Fruit fly (Drosophila melanogaster) whole organism, embryonic: ENCODE measurements around the gene Cog3.

Experiments used
- Bgb ChIP-seq: fragments of 200-800 bp; sonication (Bioruptor generic); IDR thresholded peaks from 2 replicates; pipeline ENCODE4 v1.3.6; 2022; ENCODE audit warnings: missing biosample characterization, missing genetic modification characterization; ENCODE audit not compliant: partially characterized antibody
- CG10462 ChIP-seq: fragments of 200-800 bp; sonication (Bioruptor generic); optimal IDR thresholded peaks from 2 replicates; lab custom pipeline; 2016; ENCODE audit warnings: missing biosample characterization, missing genetic modification characterization
- CG10543 ChIP-seq: fragments of 200-800 bp; sonication (Bioruptor generic); optimal IDR thresholded peaks from 3 replicates; lab custom pipeline; 2017; ENCODE audit warnings: missing biosample characterization, mild to moderate bottlenecking, missing genetic modification characterization, moderate library complexity
- CG11695 ChIP-seq: fragments of 200-800 bp; sonication (Bioruptor generic); IDR thresholded peaks from 3 replicates; pipeline ENCODE4 v1.3.6; 2022; ENCODE audit warnings: missing biosample characterization, missing genetic modification characterization
- CG11696 ChIP-seq: fragments of 200-800 bp; sonication (Bioruptor generic); IDR thresholded peaks from 2 replicates; pipeline ENCODE4 v1.3.6; 2022; ENCODE audit warnings: missing biosample characterization, missing genetic modification characterization
- CG12236 ChIP-seq: fragments of 200-800 bp; sonication (Bioruptor generic); optimal IDR thresholded peaks from 2 replicates; lab custom pipeline; 2016; ENCODE audit warnings: missing biosample characterization, missing genetic modification characterization
- CG34376 ChIP-seq: fragments of 200-800 bp; sonication (Bioruptor generic); optimal IDR thresholded peaks from 2 replicates; lab custom pipeline; 2018; ENCODE audit warnings: missing biosample characterization, mild to moderate bottlenecking, missing genetic modification characterization
- CG3995 ChIP-seq: fragments of 200-800 bp; sonication (Bioruptor generic); optimal IDR thresholded peaks from 3 replicates; lab custom pipeline; 2016; ENCODE audit warnings: missing biosample characterization, missing genetic modification characterization
- CG42726 ChIP-seq: fragments of 200-800 bp; sonication (Bioruptor generic); IDR thresholded peaks from 2 replicates; pipeline ENCODE4 v1.3.6; 2022; ENCODE audit warnings: missing biosample characterization, missing genetic modification characterization; ENCODE audit not compliant: partially characterized antibody
- CG7357 ChIP-seq: fragments of 200-800 bp; sonication (Bioruptor generic); IDR thresholded peaks from 3 replicates; pipeline ENCODE4 v1.3.6; 2022; ENCODE audit warnings: missing biosample characterization, missing genetic modification characterization
- CG7963 ChIP-seq: fragments of 200-800 bp; sonication (Bioruptor generic); IDR thresholded peaks from 3 replicates; pipeline ENCODE4 v1.3.6; 2022; ENCODE audit warnings: missing biosample characterization, missing genetic modification characterization; ENCODE audit not compliant: partially characterized antibody
- CG7987 ChIP-seq: fragments of 200-800 bp; sonication (Bioruptor generic); optimal IDR thresholded peaks from 2 replicates; lab custom pipeline; 2018; ENCODE audit warnings: missing biosample characterization, mild to moderate bottlenecking, missing genetic modification characterization, moderate library complexity
- Dek ChIP-seq: fragments of 200-800 bp; sonication (Bioruptor generic); optimal IDR thresholded peaks from 3 replicates; lab custom pipeline; 2019; ENCODE audit warnings: missing biosample characterization, mild to moderate bottlenecking, missing genetic modification characterization, moderate library complexity
- Drgx ChIP-seq: fragments of 200-800 bp; sonication (Bioruptor generic); IDR thresholded peaks from 2 replicates; pipeline ENCODE4 v1.3.6; 2022; ENCODE audit warnings: missing biosample characterization, missing genetic modification characterization
- E2f2 ChIP-seq: fragments of 200-800 bp; sonication (Bioruptor generic); IDR thresholded peaks from 2 replicates; pipeline ENCODE4 v1.3.6; 2022; ENCODE audit warnings: missing biosample characterization, missing genetic modification characterization
- HmgZ ChIP-seq: fragments of 200-800 bp; sonication (Bioruptor generic); optimal IDR thresholded peaks from 2 replicates; lab custom pipeline; 2018; ENCODE audit warnings: missing biosample characterization, mild to moderate bottlenecking, missing genetic modification characterization
- Med ChIP-seq: fragments of 200-800 bp; sonication (Bioruptor generic); peaks from one replicate; lab custom pipeline; 2016; ENCODE audit warnings: missing biosample characterization, missing genetic modification characterization, mild to moderate bottlenecking, inconsistent platforms, moderate library complexity
- NC2α ChIP-seq: fragments of 200-800 bp; sonication (Bioruptor generic); optimal IDR thresholded peaks from 2 replicates; lab custom pipeline; 2016; ENCODE audit warnings: missing biosample characterization, missing genetic modification characterization
- Nf-YA ChIP-seq: fragments of 200-800 bp; sonication (Bioruptor generic); IDR thresholded peaks from 2 replicates; pipeline ENCODE4 v1.3.6; 2022; ENCODE audit warnings: missing biosample characterization, missing genetic modification characterization
- Oaz ChIP-seq: fragments of 200-800 bp; sonication (Bioruptor generic); IDR thresholded peaks from 2 replicates; pipeline ENCODE4 v1.3.6; 2022; ENCODE audit warnings: missing biosample characterization, missing genetic modification characterization
- Rfx ChIP-seq: fragments of 200-800 bp; sonication (Bioruptor generic); IDR thresholded peaks from 2 replicates; pipeline ENCODE4 v1.3.6; 2022; ENCODE audit warnings: missing biosample characterization, missing genetic modification characterization
- amos ChIP-seq: fragments of 200-800 bp; sonication (Bioruptor generic); IDR thresholded peaks from 2 replicates; pipeline ENCODE4 v1.3.6; 2022; ENCODE audit warnings: missing biosample characterization, missing genetic modification characterization; ENCODE audit not compliant: partially characterized antibody
- caup ChIP-seq: fragments of 200-800 bp; sonication (Bioruptor generic); optimal IDR thresholded peaks from 3 replicates; lab custom pipeline; 2017; ENCODE audit warnings: missing biosample characterization, mild to moderate bottlenecking, missing genetic modification characterization, moderate library complexity; ENCODE audit not compliant: severe bottlenecking
- chinmo ChIP-seq: fragments of 200-800 bp; sonication (Bioruptor generic); IDR thresholded peaks from 4 replicates; pipeline ENCODE4 v1.3.6; 2022; ENCODE audit warnings: missing biosample characterization, missing genetic modification characterization; ENCODE audit not compliant: partially characterized antibody
- crc ChIP-seq: fragments of 200-800 bp; sonication (Bioruptor generic); optimal IDR thresholded peaks from 2 replicates; lab custom pipeline; 2016; ENCODE audit warnings: missing biosample characterization, missing genetic modification characterization
- dm ChIP-seq: fragments of 200-800 bp; sonication (Bioruptor generic); optimal IDR thresholded peaks from 3 replicates; lab custom pipeline; 2016; ENCODE audit warnings: missing biosample characterization, missing genetic modification characterization
- gfzf ChIP-seq: fragments of 200-800 bp; sonication (Bioruptor generic); optimal IDR thresholded peaks from 2 replicates; lab custom pipeline; 2016; ENCODE audit warnings: missing biosample characterization, mild to moderate bottlenecking, missing genetic modification characterization, moderate library complexity
- ham ChIP-seq: fragments of 200-800 bp; sonication (Bioruptor generic); IDR thresholded peaks from 2 replicates; pipeline ENCODE4 v1.3.6; 2022; ENCODE audit warnings: missing biosample characterization, missing genetic modification characterization
- lilli ChIP-seq: fragments of 200-800 bp; sonication (Bioruptor generic); optimal IDR thresholded peaks from 3 replicates; lab custom pipeline; 2016; ENCODE audit warnings: missing biosample characterization, missing genetic modification characterization
- nom ChIP-seq: fragments of 200-800 bp; sonication (Bioruptor generic); optimal IDR thresholded peaks from 2 replicates; lab custom pipeline; 2017; ENCODE audit warnings: missing biosample characterization, missing genetic modification characterization, mild to moderate bottlenecking, moderate library complexity, missing genetic modification reagents
- peb ChIP-seq: fragments of 200-800 bp; sonication (Bioruptor generic); IDR thresholded peaks from 2 replicates; pipeline ENCODE4 v1.3.6; 2022; ENCODE audit warnings: missing biosample characterization, missing genetic modification characterization
- salm ChIP-seq: fragments of 200-800 bp; sonication (Bioruptor generic); optimal IDR thresholded peaks from 2 replicates; lab custom pipeline; 2018; ENCODE audit warnings: missing biosample characterization, mild to moderate bottlenecking, missing genetic modification characterization
- sens ChIP-seq: fragments of 200-800 bp; sonication (Bioruptor generic); peaks from one replicate; lab custom pipeline; 2016; ENCODE audit warnings: missing biosample characterization, missing genetic modification characterization
- slbo ChIP-seq: fragments of 200-800 bp; sonication (Bioruptor generic); IDR thresholded peaks from 2 replicates; pipeline ENCODE4 v1.3.6; 2022; ENCODE audit warnings: missing biosample characterization, missing genetic modification characterization
- stwl ChIP-seq: fragments of 200-800 bp; sonication (Bioruptor generic); optimal IDR thresholded peaks from 3 replicates; lab custom pipeline; 2018; ENCODE audit warnings: missing biosample characterization, mild to moderate bottlenecking, missing genetic modification characterization, moderate library complexity
- sug ChIP-seq: fragments of 200-800 bp; optimal IDR thresholded peaks from 2 replicates; lab custom pipeline; 2019; ENCODE audit warnings: missing biosample characterization, mild to moderate bottlenecking, missing genetic modification characterization, moderate library complexity
- z ChIP-seq: fragments of 200-800 bp; sonication (Bioruptor generic); IDR thresholded peaks from 3 replicates; pipeline ENCODE4 v1.3.6; 2022; ENCODE audit warnings: missing biosample characterization, missing genetic modification characterization

Gene Cog3

dm6 chr2L:3465918-3466727 is 9.3 kb upstream of the Cog3 start, which contains the start of the genes msl-2 and ND-PDSW (continued):
- TF ChIP-seq CG3995 (peak; percentile 36), dm (GFP tag; lab: Kevin White, UChicago) (peak; percentile 44), E2f2 (GFP tag; lab: Robert Waterston, UW) (0 out of 2 replicates have a peak, but pooled peaks have one; percentile 8), gfzf (GFP tag; lab: Kevin White, UChicago) (peak; percentile 98), caup (no peak), CG7963 (GFP tag; lab: Robert Waterston, UW) (no peak), CG7357 (GFP tag; lab: Robert Waterston, UW) (peak; percentile 92), NC2α (GFP tag; lab: Kevin White, UChicago) (no peak), Oaz (no peak), lilli (no peak), HmgZ (tag; lab: Kevin White, UChicago) (peak; percentile 41), stwl (peak; percentile 41), chinmo (GFP tag; lab: Robert Waterston, UW) (0 out of 4 replicates have a peak, but pooled peaks have one; percentile 65), CG42726 (GFP tag; lab: Robert Waterston, UW) (peak; percentile 57; the same call in 1 of the 2 replicates)

dm6 chr2L:3465426-3465825 is 8.6 kb upstream of the Cog3 start:
- TF ChIP-seq Drgx (GFP tag; lab: Robert Waterston, UW): 0 out of 2 replicates have a peak, but pooled peaks have one; percentile 16
- TF ChIP-seq CG10462: no peak
- peak; percentile 45; the same call in 2 of the 3 replicates for TF ChIP-seq CG11695 (GFP tag; lab: Robert Waterston, UW)
- TF ChIP-seq Med (GFP tag; lab: Kevin White, UChicago): peak; percentile 51
- no peak for TF ChIP-seq CG12236 (GFP tag; lab: Kevin White, UChicago)
- peak; percentile 76 for TF ChIP-seq CG11696 (GFP tag; lab: Robert Waterston, UW)
- TF ChIP-seq Rfx (GFP tag; lab: Robert Waterston, UW): 0 out of 2 replicates have a peak, but pooled peaks have one; percentile 20
- TF ChIP-seq Nf-YA (GFP tag; lab: Robert Waterston, UW): 0 out of 2 replicates have a peak, but pooled peaks have one; percentile 11
- TF ChIP-seq slbo (GFP tag; lab: Robert Waterston, UW): 0 out of 2 replicates have a peak, but pooled peaks have one; percentile 18
- TF ChIP-seq salm (tag; lab: Kevin White, UChicago): no peak
- no peak for TF ChIP-seq amos (GFP tag; lab: Robert Waterston, UW)
- TF ChIP-seq sens: peak; percentile 24
- no peak for TF ChIP-seq crc (GFP tag; lab: Kevin White, UChicago)
- TF ChIP-seq gfzf (GFP tag; lab: Kevin White, UChicago): no peak

DNA sequence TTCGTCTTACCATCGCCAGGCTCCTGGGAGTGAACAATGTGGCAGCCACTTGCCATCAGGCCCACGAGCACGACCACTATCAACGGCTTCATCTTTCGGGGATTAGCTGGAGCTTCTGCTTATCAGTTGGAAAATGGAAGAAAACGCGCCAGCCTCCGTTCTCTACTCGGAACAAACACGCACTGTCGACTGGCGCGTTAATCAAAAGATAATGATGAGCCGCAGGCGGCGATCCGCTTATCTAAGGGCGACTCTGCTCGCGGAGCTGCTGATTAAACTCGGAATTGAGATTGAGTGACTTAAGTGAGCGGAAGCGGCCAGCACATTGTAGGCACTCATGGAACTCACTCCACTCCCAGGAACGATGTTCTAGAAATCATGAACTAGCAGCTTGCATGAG is 4.9 kb upstream of the Cog3 start, which contains the start of gene CG3246:
CG3246 (minus strand) TSS at position 193 of the 400 bp plus-strand sequence.
- TF ChIP-seq CG10543 (GFP tag; lab: Kevin White, UChicago) (peak; percentile 38), ham (GFP tag; lab: Robert Waterston, UW) (no peak), Med (GFP tag; lab: Kevin White, UChicago) (peak; percentile 41), CG34376 (GFP tag; lab: Kevin White, UChicago) (peak; percentile 61), peb (GFP tag; lab: Robert Waterston, UW) (no peak), sug (peak; percentile 57), z (GFP tag; lab: Robert Waterston, UW) (peak; percentile 92), Bgb (GFP tag; lab: Robert Waterston, UW) (0 out of 2 replicates have a peak, but pooled peaks have one; percentile 7), CG7987 (GFP tag; lab: Kevin White, UChicago) (peak; percentile 15), nom (GFP tag; lab: Kevin White, UChicago) (peak; percentile 15), Dek (tag; lab: Kevin White, UChicago) (no peak)
- TF ChIP-seq, all 482 proteins: peak for 8
